Fruit fly (Drosophila melanogaster) whole organism, adult: Measurements from ENCODE around the gene Nep7.

Source experiments
- CG11617 ChIP-seq: fragments of 200-800 bp; sonication (Bioruptor generic); optimal IDR thresholded peaks from 2 replicates; lab custom pipeline; 2017; ENCODE audit warnings: mild to moderate bottlenecking, missing biosample characterization, missing genetic modification reagents, missing genetic modification characterization
- CG12768 ChIP-seq: fragments of 200-800 bp; sonication (Bioruptor generic); optimal IDR thresholded peaks from 2 replicates; lab custom pipeline; 2017; ENCODE audit warnings: missing biosample characterization, missing genetic modification characterization, mild to moderate bottlenecking, moderate library complexity, missing genetic modification reagents
- CG7101 ChIP-seq: fragments of 200-800 bp; sonication (Bioruptor generic); optimal IDR thresholded peaks from 2 replicates; lab custom pipeline; 2018; ENCODE audit warnings: missing biosample characterization, mild to moderate bottlenecking, missing genetic modification characterization, moderate library complexity
- cnc ChIP-seq, 2 experiments: fragments of >200 bp; optimal IDR thresholded peaks; 2 replicates each; lab custom pipeline; 2017
- ovo ChIP-seq: fragments of 200-800 bp; sonication (Bioruptor generic); optimal IDR thresholded peaks from 2 replicates; lab custom pipeline; 2016; ENCODE audit warnings: missing biosample characterization, missing genetic modification characterization
- toe ChIP-seq: fragments of 200-800 bp; sonication (Bioruptor generic); optimal IDR thresholded peaks from 2 replicates; lab custom pipeline; 2016; ENCODE audit warnings: missing biosample characterization, missing genetic modification characterization

DNA sequence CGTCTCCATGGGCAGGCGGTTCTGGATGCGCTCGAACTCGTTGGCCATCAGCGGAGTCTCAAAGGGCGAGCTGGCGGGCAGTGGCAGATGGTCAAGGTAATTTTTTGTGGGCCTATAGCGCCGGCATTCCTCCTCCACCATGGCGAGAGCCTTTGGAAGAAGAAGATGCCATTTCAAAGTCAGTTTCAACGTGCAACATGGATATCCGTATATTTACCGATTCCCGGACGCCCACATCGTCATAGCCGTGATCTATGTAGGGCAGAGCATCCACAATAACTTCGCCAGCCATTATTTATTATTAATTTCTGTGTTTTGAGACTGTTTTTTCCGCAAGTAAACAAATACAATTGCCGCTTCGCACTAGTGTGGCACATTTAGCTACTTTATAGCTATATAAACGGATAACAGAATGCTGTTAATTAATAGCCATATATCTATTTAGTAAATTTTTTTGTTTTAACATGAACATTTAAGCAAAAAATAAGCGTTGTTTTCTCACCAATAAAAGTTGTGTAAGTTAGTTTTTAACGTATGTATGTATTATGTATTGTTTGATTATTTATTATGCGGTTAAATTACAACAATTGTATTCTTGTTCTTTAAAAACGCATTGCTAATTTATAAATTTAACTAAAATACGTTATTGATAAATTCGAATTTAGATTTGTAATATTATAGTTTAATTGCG lies 32.6 kb upstream of the Nep7 start, which contains the start of gene BCAS2:
- no peak for TF ChIP-seq ovo (GFP tag; lab: Kevin White, UChicago)
- no peak for TF ChIP-seq CG12768 (GFP tag; lab: Kevin White, UChicago)
- TF ChIP-seq CG7101 (tag; lab: Kevin White, UChicago): no peak
- TF ChIP-seq CG11617 (GFP tag; lab: Kevin White, UChicago): no peak
- no peak for TF ChIP-seq cnc (optimal IDR thresholded peaks at IDR 0.05; lab: Kevin White, UChicago)
- no peak for TF ChIP-seq toe (GFP tag; lab: Kevin White, UChicago)
